Worm (Caenorhabditis elegans) whole organism, L2 larva: ENCODE data around the gene srsx-14.

Experiments used
- egl-27 ChIP-seq: sonication (generic microtip); optimal IDR thresholded peaks from 3 replicates; lab custom pipeline; 2017; ENCODE audit warnings: missing biosample characterization, missing genetic modification reagents, missing genetic modification characterization
- lin-39 ChIP-seq: fragments of 150-350 bp; optimal IDR thresholded peaks from 2 replicates; lab custom pipeline; 2014; ENCODE audit warnings: missing biosample characterization, missing genetic modification reagents, missing genetic modification characterization
- mdl-1 ChIP-seq, 2 experiments: fragments of 150-350 bp in 1 of 2; sonication (generic microtip) in 1 of 2; optimal IDR thresholded peaks; 2 replicates each; lab custom pipeline; 2017; ENCODE audit warnings: missing biosample characterization in 2 of 2, missing genetic modification characterization in 2 of 2
- nhr-237 ChIP-seq: fragments of 150-350 bp; optimal IDR thresholded peaks from 2 replicates; lab custom pipeline; 2014; ENCODE audit warnings: missing biosample characterization, missing genetic modification characterization

- TF ChIP-seq mdl-1 (tag; optimal IDR thresholded peaks at IDR 0.05; lab: Kevin White, UChicago) (no peak), lin-39 (tag; lab: Kevin White, UChicago) (no peak), nhr-237 (tag; lab: Kevin White, UChicago) (no peak), egl-27 (tag; lab: Kevin White, UChicago) (no peak)
Measured at ce11 chrIV:5582760-5583159, 44.2 kb downstream of the srsx-14 start.
